Worm (Caenorhabditis elegans) whole organism, L4 larva: ENCODE results near the gene C16C8.27.

ENCODE experiments used
- D1046.2 ChIP-seq: fragments of 200-800 bp; sonication (Bioruptor generic); IDR thresholded peaks from 2 replicates; pipeline ENCODE4 v1.3.6; 2022; ENCODE audit warnings: missing genetic modification characterization, missing compliant biosample characterization
- F37D6.2 ChIP-seq: sonication (generic microtip); optimal IDR thresholded peaks from 2 replicates; lab custom pipeline; 2016; ENCODE audit warnings: mild to moderate bottlenecking, missing genetic modification characterization, missing compliant biosample characterization
- F44E2.7 ChIP-seq: fragments of 200-800 bp; sonication (Bioruptor generic); IDR thresholded peaks from 2 replicates; pipeline ENCODE4 v2.1.2; 2022; ENCODE audit warnings: missing genetic modification characterization, missing compliant biosample characterization
- F49E8.2 ChIP-seq: sonication (generic microtip); optimal IDR thresholded peaks from 2 replicates; lab custom pipeline; 2016; ENCODE audit warnings: missing compliant biosample characterization, mild to moderate bottlenecking, missing genetic modification characterization, borderline replicate concordance
- R02D3.7 ChIP-seq: fragments of 150-350 bp; sonication (generic microtip); optimal IDR thresholded peaks from 3 replicates; lab custom pipeline; 2014; ENCODE audit warnings: missing biosample characterization, missing genetic modification characterization
- Y105C5A.15 ChIP-seq: fragments of 200-800 bp; sonication (Bioruptor generic); IDR thresholded peaks from 2 replicates; pipeline ENCODE4 v1.3.6; 2022; ENCODE audit warnings: missing genetic modification characterization, missing compliant biosample characterization
- Y48G9A.11 ChIP-seq: fragments of 200-800 bp; sonication (Bioruptor generic); IDR thresholded peaks from 2 replicates; pipeline ENCODE4 v1.3.6; 2022; ENCODE audit warnings: missing genetic modification reagents, missing genetic modification characterization, missing compliant biosample characterization
- ZK337.2 ChIP-seq: fragments of 200-800 bp; sonication (Bioruptor generic); IDR thresholded peaks from 2 replicates; pipeline ENCODE4 v1.3.6; 2022; ENCODE audit warnings: missing genetic modification reagents, missing genetic modification characterization, missing compliant biosample characterization
- aha-1 ChIP-seq: fragments of 150-350 bp; peaks from one replicate; lab custom pipeline; 2014; ENCODE audit warnings: missing biosample characterization, missing genetic modification characterization
- ceh-44 ChIP-seq: fragments of 200-800 bp; sonication (Bioruptor generic); IDR thresholded peaks from 2 replicates; pipeline ENCODE4 v1.3.6; 2022; ENCODE audit warnings: missing genetic modification reagents, missing genetic modification characterization, missing compliant biosample characterization
- ces-1 ChIP-seq: fragments of 150-350 bp; sonication (generic microtip); optimal IDR thresholded peaks from 4 replicates; lab custom pipeline; 2014; ENCODE audit warnings: missing biosample characterization, missing genetic modification reagents, missing genetic modification characterization
- daf-16 ChIP-seq, 3 experiments: sonication (generic microtip); optimal IDR thresholded peaks; 2 replicates each; lab custom pipeline; 2016 to 2017; ENCODE audit warnings: missing genetic modification characterization in 3 of 3, missing genetic modification reagents in 3 of 3, mild to moderate bottlenecking in 2 of 3, missing compliant biosample characterization in 2 of 3, missing biosample characterization in 1 of 3, moderate library complexity in 1 of 3
- dmd-6 ChIP-seq: fragments of 200-800 bp; sonication (Bioruptor generic); IDR thresholded peaks from 2 replicates; pipeline ENCODE4 v1.3.6; 2022; ENCODE audit warnings: missing genetic modification reagents, missing genetic modification characterization, missing compliant biosample characterization
- egl-43 ChIP-seq: fragments of 200-800 bp; sonication (Bioruptor generic); IDR thresholded peaks from 2 replicates; pipeline ENCODE4 v1.3.6; 2022; ENCODE audit warnings: missing genetic modification reagents, missing genetic modification characterization, missing compliant biosample characterization
- gei-8 ChIP-seq: fragments of 200-800 bp; sonication (Bioruptor generic); optimal IDR thresholded peaks from 2 replicates; lab custom pipeline; 2018; ENCODE audit warnings: mild to moderate bottlenecking, missing genetic modification characterization, missing compliant biosample characterization
- hif-1 ChIP-seq, 2 experiments: sonication (generic microtip); optimal IDR thresholded peaks; 2 replicates each; lab custom pipeline; 2016 to 2017; ENCODE audit warnings: missing compliant biosample characterization in 2 of 2, missing genetic modification characterization in 2 of 2, missing genetic modification reagents in 2 of 2, missing genotype in 2 of 2, mild to moderate bottlenecking in 1 of 2
- hlh-11 ChIP-seq: fragments of 200-800 bp; sonication (Bioruptor generic); optimal IDR thresholded peaks from 2 replicates; lab custom pipeline; 2018; ENCODE audit warnings: mild to moderate bottlenecking, missing genetic modification characterization, missing compliant biosample characterization
- hmg-1.1 ChIP-seq: fragments of 200-800 bp; sonication (Bioruptor generic); IDR thresholded peaks from 2 replicates; pipeline ENCODE4 v1.3.6; 2022; ENCODE audit warnings: missing genetic modification reagents, missing genetic modification characterization, missing compliant biosample characterization
- lim-7 ChIP-seq: fragments of 200-800 bp; sonication (Bioruptor generic); IDR thresholded peaks from 2 replicates; pipeline ENCODE4 v1.3.6; 2022; ENCODE audit warnings: missing genetic modification characterization, missing compliant biosample characterization
- lin-1 ChIP-seq: fragments of 200-800 bp; sonication (Bioruptor generic); IDR thresholded peaks from 2 replicates; pipeline ENCODE4 v1.3.6; 2022; ENCODE audit warnings: missing genetic modification reagents, missing genetic modification characterization, missing compliant biosample characterization
- lin-13 ChIP-seq: fragments of 150-350 bp; optimal IDR thresholded peaks from 2 replicates; lab custom pipeline; 2014; ENCODE audit warnings: missing biosample characterization, missing genetic modification reagents, missing genetic modification characterization
- lin-15B ChIP-seq: fragments of 150-350 bp; sonication (generic microtip); optimal IDR thresholded peaks from 3 replicates; lab custom pipeline; 2014; ENCODE audit warnings: missing biosample characterization, missing genetic modification characterization
- lin-38 ChIP-seq: fragments of 200-800 bp; sonication (Bioruptor generic); IDR thresholded peaks from 2 replicates; pipeline ENCODE4 v1.3.6; 2022; ENCODE audit warnings: missing genetic modification reagents, missing genetic modification characterization, missing compliant biosample characterization
- lin-39 ChIP-seq: fragments of 150-350 bp; optimal IDR thresholded peaks from 2 replicates; lab custom pipeline; 2014; ENCODE audit warnings: missing biosample characterization, missing genetic modification reagents, missing genetic modification characterization
- lir-3 ChIP-seq: sonication (generic microtip); optimal IDR thresholded peaks from 2 replicates; lab custom pipeline; 2016; ENCODE audit warnings: mild to moderate bottlenecking, missing genetic modification characterization, missing compliant biosample characterization
- lsy-2 ChIP-seq, 2 experiments: fragments of 150-350 bp in 1 of 2; sonication (generic microtip) in 1 of 2; optimal IDR thresholded peaks; 2 replicates each; lab custom pipeline; 2014 to 2017; ENCODE audit warnings: missing biosample characterization in 2 of 2, missing genetic modification characterization in 2 of 2
- mdt-29 ChIP-seq: fragments of 200-800 bp; sonication (Bioruptor generic); IDR thresholded peaks from 2 replicates; pipeline ENCODE4 v1.3.6; 2022; ENCODE audit warnings: missing genetic modification reagents, missing genetic modification characterization, missing compliant biosample characterization
- mes-2 ChIP-seq: sonication (generic microtip); optimal IDR thresholded peaks from 2 replicates; lab custom pipeline; 2016; ENCODE audit warnings: missing genotype, mild to moderate bottlenecking, missing genetic modification characterization, missing compliant biosample characterization; ENCODE audit not compliant: poor library complexity, severe bottlenecking
- mxl-2 ChIP-seq: fragments of 200-800 bp; sonication (Bioruptor generic); conservative IDR thresholded peaks from 2 replicates; pipeline ENCODE4 v1.3.6; 2022; ENCODE audit warnings: missing genetic modification reagents, missing genetic modification characterization, missing compliant biosample characterization
- mxl-3 ChIP-seq: fragments of 200-800 bp; sonication (Bioruptor generic); optimal IDR thresholded peaks from 2 replicates; lab custom pipeline; 2018; ENCODE audit warnings: mild to moderate bottlenecking, missing genetic modification characterization, missing compliant biosample characterization
- nhr-10 ChIP-seq: fragments of 150-350 bp; optimal IDR thresholded peaks from 2 replicates; lab custom pipeline; 2014; ENCODE audit warnings: missing biosample characterization, missing genetic modification characterization
- nhr-11 ChIP-seq: fragments of 150-350 bp; optimal IDR thresholded peaks from 2 replicates; lab custom pipeline; 2014; ENCODE audit warnings: missing biosample characterization, missing genetic modification characterization
- nhr-111 ChIP-seq: fragments of 200-800 bp; sonication (Bioruptor generic); optimal IDR thresholded peaks from 2 replicates; lab custom pipeline; 2018; ENCODE audit warnings: mild to moderate bottlenecking, missing genetic modification characterization, missing compliant biosample characterization
- nhr-41 ChIP-seq: fragments of 200-800 bp; sonication (Bioruptor generic); IDR thresholded peaks from 2 replicates; pipeline ENCODE4 v1.3.6; 2022; ENCODE audit warnings: missing genetic modification reagents, missing genetic modification characterization, missing compliant biosample characterization
- nhr-48 ChIP-seq: sonication (generic microtip); optimal IDR thresholded peaks from 2 replicates; lab custom pipeline; 2016; ENCODE audit warnings: mild to moderate bottlenecking, missing genetic modification characterization, missing compliant biosample characterization
- nhr-77 ChIP-seq: fragments of 150-350 bp; optimal IDR thresholded peaks from 2 replicates; lab custom pipeline; 2014; ENCODE audit warnings: missing biosample characterization, missing genetic modification characterization
- pha-4 ChIP-seq, 2 experiments: fragments of 150-350 bp in 1 of 2; fragments of 200-800 bp in 1 of 2; sonication (Bioruptor generic) in 1 of 2; IDR thresholded peaks in 1 of 2; optimal IDR thresholded peaks in 1 of 2; 2 replicates each; pipeline versions ENCODE4 v1.3.6 to Lab custom; 2014 to 2022; ENCODE audit warnings: missing genetic modification characterization in 2 of 2, missing genetic modification reagents in 2 of 2, missing biosample characterization in 1 of 2, missing compliant biosample characterization in 1 of 2
- php-3 ChIP-seq: fragments of 200-800 bp; sonication (Bioruptor generic); IDR thresholded peaks from 2 replicates; pipeline ENCODE4 v1.3.6; 2022; ENCODE audit warnings: missing genetic modification reagents, missing genetic modification characterization, missing compliant biosample characterization
- pqm-1 ChIP-seq: sonication (generic microtip); optimal IDR thresholded peaks from 2 replicates; lab custom pipeline; 2017; ENCODE audit warnings: missing biosample characterization, missing genetic modification characterization
- rbr-2 ChIP-seq: sonication (generic microtip); optimal IDR thresholded peaks from 2 replicates; lab custom pipeline; 2016; ENCODE audit warnings: missing genotype, missing genetic modification characterization, missing compliant biosample characterization
- saeg-2 ChIP-seq: fragments of 200-800 bp; sonication (Bioruptor generic); IDR thresholded peaks from 2 replicates; pipeline ENCODE4 v1.3.6; 2022; ENCODE audit warnings: missing genetic modification reagents, missing genetic modification characterization, missing compliant biosample characterization
- set-16 ChIP-seq: fragments of 200-800 bp; sonication (Bioruptor generic); IDR thresholded peaks from 2 replicates; pipeline ENCODE4 v1.3.6; 2022; ENCODE audit warnings: missing genetic modification reagents, missing genetic modification characterization, missing compliant biosample characterization
- snpc-1.2 ChIP-seq: fragments of 200-800 bp; sonication (Bioruptor generic); IDR thresholded peaks from 2 replicates; pipeline ENCODE4 v1.3.6; 2022; ENCODE audit warnings: missing genetic modification reagents, missing genetic modification characterization, missing compliant biosample characterization
- tag-97 ChIP-seq: fragments of 200-800 bp; sonication (Bioruptor generic); IDR thresholded peaks from 2 replicates; pipeline ENCODE4 v1.3.6; 2022; ENCODE audit warnings: missing genetic modification characterization, missing compliant biosample characterization
- tra-1 ChIP-seq: fragments of 200-800 bp; sonication (Bioruptor generic); IDR thresholded peaks from 2 replicates; pipeline ENCODE4 v1.3.6; 2022; ENCODE audit warnings: missing genetic modification reagents, missing genetic modification characterization, missing compliant biosample characterization
- zag-1 ChIP-seq: fragments of 150-350 bp; optimal IDR thresholded peaks from 2 replicates; lab custom pipeline; 2014; ENCODE audit warnings: missing biosample characterization, missing genetic modification characterization
- ztf-7 ChIP-seq: fragments of 150-350 bp; optimal IDR thresholded peaks from 2 replicates; lab custom pipeline; 2014; ENCODE audit warnings: missing biosample characterization, missing genetic modification characterization

The C16C8.27 gene

DNA sequence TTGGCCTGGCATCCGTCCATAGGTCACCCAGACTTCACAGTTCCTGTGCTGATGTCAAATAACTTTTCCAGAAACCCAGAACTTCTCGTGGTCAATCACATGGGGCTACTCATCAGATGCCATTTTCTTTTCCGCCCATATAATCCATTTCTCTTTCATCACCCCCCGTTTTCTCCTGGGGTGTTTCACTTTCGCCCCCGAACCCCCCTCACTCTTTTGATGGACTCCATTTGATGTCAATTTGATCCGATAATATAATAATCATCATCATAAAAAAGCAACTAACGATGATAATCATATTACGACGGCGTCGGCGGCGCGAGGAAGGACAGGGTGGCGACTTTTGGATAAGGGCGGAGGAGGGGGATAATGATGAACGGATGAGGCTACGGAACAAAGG is 3.2 kb upstream of the C16C8.27 start:
- TF ChIP-seq hlh-11 (tag; lab: Kevin White, UChicago) (peak; percentile 2), D1046.2 (no peak), aha-1 (tag; lab: Kevin White, UChicago) (no peak), ces-1 (GFP tag; lab: Kevin White, UChicago) (no peak), R02D3.7 (tag; lab: Kevin White, UChicago) (no peak)

DNA sequence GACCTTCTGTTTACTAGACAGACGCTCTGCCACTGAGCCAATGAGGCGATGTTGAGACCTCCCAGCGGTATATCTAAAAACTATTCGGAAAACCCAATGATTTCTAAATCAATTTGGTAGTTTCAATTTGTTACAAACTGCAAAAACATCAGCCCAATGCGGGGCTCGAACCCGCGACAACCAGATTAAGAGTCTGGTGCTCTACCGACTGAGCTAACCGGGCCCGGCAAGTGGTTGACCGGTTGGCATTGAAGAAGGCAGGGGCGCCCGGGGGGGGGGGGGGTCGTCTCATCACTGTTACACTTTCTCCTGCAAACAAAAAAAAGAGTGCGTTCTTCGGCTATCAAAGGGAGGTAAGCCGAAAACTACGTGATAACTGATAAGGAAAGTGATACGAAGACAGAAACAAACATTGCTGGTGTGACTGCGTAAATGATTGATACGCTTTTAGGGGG is 2.2 kb upstream of the C16C8.27 start:
- TF ChIP-seq egl-43 = peak; percentile 87
- TF ChIP-seq php-3 (GFP tag; lab: Robert Waterston, UW) = peak; percentile 77
- TF ChIP-seq ceh-44 (GFP tag; lab: Robert Waterston, UW) = peak; percentile 54; the same call in 1 of the 2 replicates
- TF ChIP-seq nhr-111 (GFP tag; lab: Kevin White, UChicago) = no peak
- TF ChIP-seq mes-2 (tag; lab: Kevin White, UChicago) = peak; percentile 37
- peak in 1 of 2 experiments; percentile 63 for TF ChIP-seq lsy-2 (tag; optimal IDR thresholded peaks at IDR 0.05; lab: Kevin White, UChicago)
- peak; percentile 38 for TF ChIP-seq mxl-3
- TF ChIP-seq Y48G9A.11 (GFP tag; lab: Robert Waterston, UW) = peak; percentile 84
- TF ChIP-seq nhr-77 (tag; lab: Kevin White, UChicago) = no peak
- no peak for TF ChIP-seq ztf-7 (tag; lab: Kevin White, UChicago)
- peak; percentile 58 for TF ChIP-seq lin-13 (GFP tag; lab: Kevin White, UChicago)
- peak in 1 of 2 experiments; percentile 52 for TF ChIP-seq hif-1 (tag; optimal IDR thresholded peaks at IDR 0.05; lab: Kevin White, UChicago)
- peak; percentile 91 for TF ChIP-seq gei-8
- no peak for TF ChIP-seq ZK337.2 (GFP tag; lab: Robert Waterston, UW)
- peak; percentile 63 to 90 for TF ChIP-seq daf-16 (GFP tag; optimal IDR thresholded peaks at IDR 0.05; lab: Kevin White, UChicago)
- TF ChIP-seq daf-16 (tag; optimal IDR thresholded peaks at IDR 0.05; lab: Kevin White, UChicago) = peak; percentile 76
- TF ChIP-seq F49E8.2 = peak; percentile 8
- 0 out of 2 replicates have a peak, but pooled peaks have one; percentile 65 for TF ChIP-seq lin-1 (GFP tag; lab: Robert Waterston, UW)
- TF ChIP-seq rbr-2 (tag; lab: Kevin White, UChicago) = peak; percentile 48
- TF ChIP-seq dmd-6 = peak; percentile 81
- peak; percentile 84; the same call in 1 of the 2 replicates for TF ChIP-seq Y105C5A.15 (GFP tag; lab: Robert Waterston, UW)
- peak; percentile 71 for TF ChIP-seq aha-1 (tag; lab: Kevin White, UChicago)
- TF ChIP-seq hmg-1.1 = peak; percentile 75; the same call in 1 of the 2 replicates
- TF ChIP-seq F44E2.7 (GFP tag; lab: Robert Waterston, UW) = peak; percentile 77; the same call in 1 of the 2 replicates
- TF ChIP-seq nhr-11 (tag; lab: Kevin White, UChicago) = no peak
- no peak for TF ChIP-seq F37D6.2 (tag; lab: Kevin White, UChicago)
- TF ChIP-seq saeg-2 = peak; percentile 53; the same call in 1 of the 2 replicates
- TF ChIP-seq pha-4 (GFP tag; IDR thresholded peaks at IDR 0.05; lab: Robert Waterston, UW) = peak; percentile 85
- TF ChIP-seq pha-4 (tag; optimal IDR thresholded peaks at IDR 0.05; lab: Kevin White, UChicago) = no peak
- TF ChIP-seq lin-38 (GFP tag; lab: Robert Waterston, UW) = peak; percentile 81
- peak; percentile 86 for TF ChIP-seq mdt-29 (GFP tag; lab: Robert Waterston, UW)
- TF ChIP-seq tag-97 (GFP tag; lab: Robert Waterston, UW) = no peak
- no peak for TF ChIP-seq lin-15B
- TF ChIP-seq nhr-41 (GFP tag; lab: Robert Waterston, UW) = 0 out of 2 replicates have a peak, but pooled peaks have one; percentile 45
- TF ChIP-seq lir-3 (tag; lab: Kevin White, UChicago) = peak; percentile 48
- peak; percentile 90 for TF ChIP-seq tra-1 (GFP tag; lab: Robert Waterston, UW)
- peak; percentile 67 for TF ChIP-seq pqm-1 (tag; lab: Kevin White, UChicago)
- TF ChIP-seq mxl-2 = no peak
- peak; percentile 95 for TF ChIP-seq set-16 (GFP tag; lab: Robert Waterston, UW)
- TF ChIP-seq ces-1 (GFP tag; lab: Kevin White, UChicago) = no peak
- TF ChIP-seq lin-39 (tag; lab: Kevin White, UChicago) = no peak
- TF ChIP-seq R02D3.7 (tag; lab: Kevin White, UChicago) = no peak
- no peak for TF ChIP-seq nhr-10 (tag; lab: Kevin White, UChicago)
- TF ChIP-seq lim-7 (GFP tag; lab: Robert Waterston, UW) = peak; percentile 72; the same call in 1 of the 2 replicates
- TF ChIP-seq snpc-1.2 (GFP tag; lab: Robert Waterston, UW) = peak; percentile 80; the same call in 1 of the 2 replicates
- TF ChIP-seq nhr-48 (tag; lab: Kevin White, UChicago) = peak; percentile 4
- TF ChIP-seq zag-1 (tag; lab: Kevin White, UChicago) = no peak
